Worm (Caenorhabditis elegans) whole organism, L4 larva: ENCODE data around the gene Y82E9BR.3.

ENCODE experiments used
- F44E2.7 ChIP-seq: fragments of 200-800 bp; sonication (Bioruptor generic); IDR thresholded peaks from 2 replicates; pipeline ENCODE4 v2.1.2; 2022; ENCODE audit warnings: missing genetic modification characterization, missing compliant biosample characterization
- ama-1 ChIP-seq: fragments of 150-350 bp; optimal IDR thresholded peaks from 2 replicates; lab custom pipeline; 2014; ENCODE audit warnings: inconsistent platforms, mixed read lengths
- ceh-28 ChIP-seq: fragments of 150-350 bp; optimal IDR thresholded peaks from 2 replicates; lab custom pipeline; 2014; ENCODE audit warnings: missing biosample characterization, missing genetic modification reagents, missing genetic modification characterization
- dmd-9 ChIP-seq: fragments of 200-800 bp; sonication (Bioruptor generic); IDR thresholded peaks from 2 replicates; pipeline ENCODE4 v1.3.6; 2022; ENCODE audit warnings: missing genetic modification reagents, missing genetic modification characterization, missing compliant biosample characterization
- fos-1 ChIP-seq: fragments of 150-350 bp; optimal IDR thresholded peaks from 2 replicates; lab custom pipeline; 2014; ENCODE audit warnings: missing biosample characterization, missing genetic modification characterization
- jun-1 ChIP-seq: fragments of 150-350 bp; optimal IDR thresholded peaks from 2 replicates; lab custom pipeline; 2014; ENCODE audit warnings: missing biosample characterization, missing genetic modification reagents, missing genetic modification characterization
- lin-15B ChIP-seq: fragments of 150-350 bp; sonication (generic microtip); optimal IDR thresholded peaks from 3 replicates; lab custom pipeline; 2014; ENCODE audit warnings: missing biosample characterization, missing genetic modification characterization
- zag-1 ChIP-seq: fragments of 150-350 bp; optimal IDR thresholded peaks from 2 replicates; lab custom pipeline; 2014; ENCODE audit warnings: missing biosample characterization, missing genetic modification characterization

DNA sequence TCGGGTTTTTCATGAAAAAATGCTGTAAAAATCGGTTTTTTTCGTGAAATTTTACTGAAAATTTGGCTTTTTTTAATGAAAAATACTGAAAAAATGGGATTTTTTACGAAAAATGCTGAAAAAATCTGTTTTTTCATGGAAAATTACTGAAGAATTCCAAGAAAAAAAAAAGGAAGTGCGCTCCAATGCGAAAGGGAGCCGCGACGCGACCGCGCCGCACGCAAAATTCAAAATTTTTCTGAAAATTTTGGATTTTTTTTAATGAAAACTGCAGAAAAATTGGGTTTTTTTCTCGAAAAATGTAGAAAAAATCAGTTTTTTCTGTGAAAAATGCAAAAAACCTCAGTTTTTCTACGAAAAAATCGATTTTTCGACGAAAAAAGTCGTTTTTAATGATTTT lies 2.4 kb upstream of the Y82E9BR.3 start:
- TF ChIP-seq F44E2.7 (GFP tag; lab: Robert Waterston, UW) (no peak), dmd-9 (no peak), jun-1 (tag; lab: Kevin White, UChicago) (no peak), zag-1 (no peak), fos-1 (tag; lab: Kevin White, UChicago) (no peak), ama-1 (lab: Kevin White, UChicago) (no peak), lin-15B (tag; lab: Kevin White, UChicago) (no peak), ceh-28 (tag; lab: Kevin White, UChicago) (no peak)
